Fruit fly (Drosophila melanogaster) whole organism, prepupa: ENCODE measurements around the gene CG3638.

Source experiments
- Blimp-1 ChIP-seq: fragments of 200-800 bp; sonication (Bioruptor generic); optimal IDR thresholded peaks from 3 replicates; lab custom pipeline; 2017; ENCODE audit warnings: missing biosample characterization, missing genetic modification characterization, mild to moderate bottlenecking, moderate library complexity, missing genetic modification reagents
- CG11294 ChIP-seq: fragments of 200-800 bp; sonication (Bioruptor generic); IDR thresholded peaks from 2 replicates; pipeline ENCODE4 v1.3.6; 2022; ENCODE audit warnings: missing biosample characterization, missing genetic modification characterization
- CG11762 ChIP-seq: fragments of 200-800 bp; sonication (Bioruptor generic); optimal IDR thresholded peaks from 3 replicates; lab custom pipeline; 2016; ENCODE audit warnings: missing biosample characterization, missing genetic modification characterization; ENCODE audit not compliant: insufficient read depth
- CG11902 ChIP-seq: fragments of 200-800 bp; sonication (Bioruptor generic); optimal IDR thresholded peaks from 3 replicates; lab custom pipeline; 2016; ENCODE audit warnings: missing biosample characterization, missing genetic modification characterization
- CG15336 ChIP-seq: fragments of 200-800 bp; sonication (Bioruptor generic); IDR thresholded peaks from 2 replicates; pipeline ENCODE4 v1.3.6; 2022; ENCODE audit warnings: missing biosample characterization, missing genetic modification characterization
- CG1621 ChIP-seq: fragments of 200-800 bp; sonication (Bioruptor generic); optimal IDR thresholded peaks from 3 replicates; lab custom pipeline; 2018; ENCODE audit warnings: missing biosample characterization, mild to moderate bottlenecking, missing genetic modification characterization
- CG16779 ChIP-seq: fragments of 200-800 bp; sonication (Bioruptor generic); optimal IDR thresholded peaks from 3 replicates; lab custom pipeline; 2017; ENCODE audit warnings: missing biosample characterization, mild to moderate bottlenecking, missing genetic modification characterization
- CG31627 ChIP-seq: fragments of 200-800 bp; sonication (Bioruptor generic); optimal IDR thresholded peaks from 3 replicates; lab custom pipeline; 2016; ENCODE audit warnings: missing biosample characterization, missing genetic modification characterization
- CG34406 ChIP-seq: fragments of 200-800 bp; sonication (Bioruptor generic); optimal IDR thresholded peaks from 3 replicates; lab custom pipeline; 2016; ENCODE audit warnings: missing biosample characterization, missing genetic modification characterization
- CG3919 ChIP-seq: fragments of 200-800 bp; sonication (Bioruptor generic); optimal IDR thresholded peaks from 3 replicates; lab custom pipeline; 2016; ENCODE audit warnings: missing biosample characterization, missing genetic modification characterization
- CG6792 ChIP-seq: fragments of 200-800 bp; sonication (Bioruptor generic); optimal IDR thresholded peaks from 3 replicates; lab custom pipeline; 2016; ENCODE audit warnings: missing biosample characterization, missing genetic modification characterization
- CG6808 ChIP-seq: fragments of 200-800 bp; sonication (Bioruptor generic); optimal IDR thresholded peaks from 3 replicates; lab custom pipeline; 2017; ENCODE audit warnings: missing biosample characterization, missing genetic modification characterization, mild to moderate bottlenecking, moderate library complexity, missing genetic modification reagents
- CG6854 ChIP-seq: fragments of 200-800 bp; sonication (Bioruptor generic); optimal IDR thresholded peaks from 2 replicates; lab custom pipeline; 2017; ENCODE audit warnings: missing biosample characterization, mild to moderate bottlenecking, missing genetic modification characterization
- CG8119 ChIP-seq: fragments of 200-800 bp; sonication (Bioruptor generic); IDR thresholded peaks from 3 replicates; pipeline ENCODE4 v1.3.6; 2022; ENCODE audit warnings: missing biosample characterization, missing genetic modification characterization
- Eip78C ChIP-seq: fragments of 200-800 bp; sonication (Bioruptor generic); peaks from one replicate; lab custom pipeline; 2016; ENCODE audit warnings: missing biosample characterization, missing genetic modification characterization
- Eip93F ChIP-seq: fragments of 200-800 bp; sonication (Bioruptor generic); optimal IDR thresholded peaks from 2 replicates; lab custom pipeline; 2016; ENCODE audit warnings: missing biosample characterization, mild to moderate bottlenecking, missing genetic modification characterization
- Ets96B ChIP-seq: fragments of 200-800 bp; optimal IDR thresholded peaks from 2 replicates; lab custom pipeline; 2019; ENCODE audit warnings: missing biosample characterization, mild to moderate bottlenecking, missing genetic modification characterization, moderate library complexity
- Gug ChIP-seq: fragments of 200-800 bp; sonication (Bioruptor generic); IDR thresholded peaks from 2 replicates; pipeline ENCODE4 v1.3.6; 2022; ENCODE audit warnings: missing biosample characterization, missing genetic modification characterization
- Hr38 ChIP-seq: sonication (Bioruptor generic); optimal IDR thresholded peaks from 2 replicates; lab custom pipeline; 2016; ENCODE audit warnings: missing biosample characterization, missing genetic modification characterization
- Hr39 ChIP-seq: fragments of 200-800 bp; sonication (Bioruptor generic); optimal IDR thresholded peaks from 2 replicates; lab custom pipeline; 2016; ENCODE audit warnings: missing biosample characterization, missing genetic modification characterization
- Hr4 ChIP-seq: fragments of 200-800 bp; sonication (Bioruptor generic); optimal IDR thresholded peaks from 3 replicates; lab custom pipeline; 2016; ENCODE audit warnings: missing biosample characterization, missing genetic modification characterization
- Smox ChIP-seq: fragments of 200-800 bp; sonication (Bioruptor generic); optimal IDR thresholded peaks from 3 replicates; lab custom pipeline; 2016; ENCODE audit warnings: missing biosample characterization, missing genetic modification characterization
- Sox102F ChIP-seq: fragments of 200-800 bp; sonication (Bioruptor generic); optimal IDR thresholded peaks from 2 replicates; lab custom pipeline; 2016; ENCODE audit warnings: missing biosample characterization, mild to moderate bottlenecking, missing genetic modification characterization
- Sox15 ChIP-seq: fragments of 200-800 bp; sonication (Bioruptor generic); optimal IDR thresholded peaks from 3 replicates; lab custom pipeline; 2016; ENCODE audit warnings: missing biosample characterization, missing genetic modification characterization
- achi ChIP-seq: fragments of 200-800 bp; sonication (Bioruptor generic); optimal IDR thresholded peaks from 3 replicates; lab custom pipeline; 2016; ENCODE audit warnings: missing biosample characterization, missing genetic modification characterization
- acj6 ChIP-seq: fragments of 200-800 bp; sonication (Bioruptor generic); optimal IDR thresholded peaks from 3 replicates; lab custom pipeline; 2016; ENCODE audit warnings: missing biosample characterization, missing genetic modification characterization
- cyc ChIP-seq: fragments of 200-800 bp; sonication (Bioruptor generic); optimal IDR thresholded peaks from 3 replicates; lab custom pipeline; 2016; ENCODE audit warnings: missing biosample characterization, missing genetic modification characterization
- dsx ChIP-seq: fragments of 200-800 bp; optimal IDR thresholded peaks from 3 replicates; lab custom pipeline; 2019; ENCODE audit warnings: missing biosample characterization, mild to moderate bottlenecking, missing genetic modification characterization, moderate library complexity; ENCODE audit not compliant: poor library complexity, severe bottlenecking
- eg ChIP-seq: fragments of 200-800 bp; sonication (Bioruptor generic); IDR thresholded peaks from 3 replicates; pipeline ENCODE4 v1.3.6; 2022; ENCODE audit warnings: missing biosample characterization, missing genetic modification characterization
- esn ChIP-seq: fragments of 200-800 bp; sonication (Bioruptor generic); optimal IDR thresholded peaks from 2 replicates; lab custom pipeline; 2016; ENCODE audit warnings: missing biosample characterization, mild to moderate bottlenecking, missing genetic modification characterization, moderate library complexity
- fd59A ChIP-seq: fragments of 200-800 bp; sonication (Bioruptor generic); optimal IDR thresholded peaks from 2 replicates; lab custom pipeline; 2017; ENCODE audit warnings: missing biosample characterization, mild to moderate bottlenecking, missing genetic modification characterization, missing genetic modification reagents
- fkh ChIP-seq: fragments of 200-800 bp; sonication (Bioruptor generic); optimal IDR thresholded peaks from 3 replicates; lab custom pipeline; 2017; ENCODE audit warnings: missing biosample characterization, mild to moderate bottlenecking, missing genetic modification characterization, moderate library complexity
- net ChIP-seq: fragments of 200-800 bp; sonication (Bioruptor generic); optimal IDR thresholded peaks from 3 replicates; lab custom pipeline; 2016; ENCODE audit warnings: missing biosample characterization, missing genetic modification characterization
- salr ChIP-seq, 2 experiments: fragments of 200-800 bp; sonication (Bioruptor generic); optimal IDR thresholded peaks; 3 replicates each; lab custom pipeline; 2016 to 2018; ENCODE audit warnings: missing biosample characterization in 2 of 2, missing genetic modification characterization in 2 of 2, mild to moderate bottlenecking in 1 of 2
- spab ChIP-seq: fragments of 200-800 bp; sonication (Bioruptor generic); optimal IDR thresholded peaks from 2 replicates; lab custom pipeline; 2017; ENCODE audit warnings: missing biosample characterization, mild to moderate bottlenecking, missing genetic modification characterization, missing genetic modification reagents
- ss ChIP-seq, 2 experiments: fragments of 200-800 bp; sonication (Bioruptor generic); optimal IDR thresholded peaks; 2 replicates in 1 of 2; 3 replicates in 1 of 2; lab custom pipeline; 2017 to 2018; ENCODE audit warnings: mild to moderate bottlenecking in 2 of 2, missing biosample characterization in 2 of 2, missing genetic modification characterization in 2 of 2, moderate library complexity in 1 of 2
- svp ChIP-seq: fragments of 200-800 bp; sonication (Bioruptor generic); peaks from one replicate; lab custom pipeline; 2016; ENCODE audit warnings: missing biosample characterization, missing genetic modification characterization
- topi ChIP-seq: fragments of 200-800 bp; sonication (Bioruptor generic); optimal IDR thresholded peaks from 3 replicates; lab custom pipeline; 2016; ENCODE audit warnings: missing biosample characterization, missing genetic modification characterization
- vri ChIP-seq: fragments of 200-800 bp; sonication (Bioruptor generic); optimal IDR thresholded peaks from 3 replicates; lab custom pipeline; 2016; ENCODE audit warnings: missing biosample characterization, mild to moderate bottlenecking, missing genetic modification characterization

CG3638 gene

dm6 chrX:1179865-1180264, 56.6 kb downstream of the CG3638 start, which contains the start of gene CG11379:
CG11379 (plus strand) TSS chrX:1180165.
- TF ChIP-seq net (no peak), svp (GFP tag; lab: Kevin White, UChicago) (peak; percentile 18), spab (GFP tag; lab: Kevin White, UChicago) (no peak), ss (GFP tag; optimal IDR thresholded peaks at IDR 0.05; lab: Kevin White, UChicago) (no peak)

DNA sequence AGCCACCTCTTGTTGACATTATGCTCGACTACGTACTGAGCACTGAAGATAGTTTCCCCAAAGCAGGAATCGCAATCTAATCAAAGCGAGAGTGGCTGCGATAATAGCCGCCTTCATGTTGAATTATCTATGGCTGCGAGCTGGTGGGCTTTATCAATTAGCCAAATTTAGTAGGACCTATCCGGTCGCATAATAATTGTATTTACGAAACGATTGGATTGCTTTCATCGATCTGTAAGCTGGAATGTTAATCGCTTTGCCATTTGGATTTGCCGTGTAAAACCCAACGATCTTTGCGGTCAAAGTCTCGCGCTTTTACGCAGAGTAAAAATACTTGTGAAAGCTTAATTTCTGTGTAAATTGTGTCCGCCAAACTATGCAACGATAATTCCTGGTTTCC, 60.5 kb downstream of the CG3638 start, which contains the start of gene CG11384:
Gene CG11384, minus strand, starts transcription at position 43 of the 400 bp plus-strand sequence.
- TF ChIP-seq Sox15 (GFP tag; lab: Kevin White, UChicago): no peak
- TF ChIP-seq svp (GFP tag; lab: Kevin White, UChicago): peak; percentile 4
- TF ChIP-seq, all 60 proteins: peak for 1

DNA sequence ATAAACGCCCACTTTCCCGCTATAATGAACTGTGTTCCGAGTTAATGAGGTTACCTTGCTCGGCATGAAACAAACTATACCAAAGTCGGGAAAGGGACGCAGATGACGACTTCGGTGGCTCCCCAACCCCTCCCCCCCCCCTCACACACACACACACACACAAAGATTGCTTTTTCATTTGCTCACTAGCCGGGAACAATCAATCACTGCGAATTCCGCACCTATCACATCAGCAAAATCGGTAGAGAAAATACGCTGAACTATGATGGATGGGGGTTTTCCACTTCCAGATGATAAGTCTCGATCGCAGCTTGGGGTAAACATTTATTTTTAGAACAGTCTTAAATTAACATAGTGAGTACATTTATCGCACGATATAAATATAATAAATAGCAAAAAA, 62.9 kb downstream of the CG3638 start:
- TF ChIP-seq CG8119: no peak
- TF ChIP-seq topi (GFP tag; lab: Kevin White, UChicago): no peak

dm6 chrX:1172756-1173422, 63.6 kb downstream of the CG3638 start:
- TF ChIP-seq svp (GFP tag; lab: Kevin White, UChicago): peak; percentile 44
- peak; percentile 19 for TF ChIP-seq fkh (GFP tag; lab: Kevin White, UChicago)
- TF ChIP-seq CG34406 (GFP tag; lab: Kevin White, UChicago): no peak
- no peak for TF ChIP-seq fd59A
- no peak for TF ChIP-seq Smox
- TF ChIP-seq dsx (GFP tag; lab: Kevin White, UChicago): no peak
- peak; percentile 36 for TF ChIP-seq Eip78C (GFP tag; lab: Kevin White, UChicago)
- no peak for TF ChIP-seq ss (GFP tag; optimal IDR thresholded peaks at IDR 0.05; lab: Kevin White, UChicago)
- TF ChIP-seq acj6 (GFP tag; lab: Kevin White, UChicago): no peak
- TF ChIP-seq esn (GFP tag; lab: Kevin White, UChicago): no peak
- no peak for TF ChIP-seq CG8119
- TF ChIP-seq cyc (GFP tag; lab: Kevin White, UChicago): no peak
- no peak for TF ChIP-seq Gug (GFP tag; lab: Robert Waterston, UW)
- peak; percentile 58 for TF ChIP-seq vri (GFP tag; lab: Kevin White, UChicago)
- no peak for TF ChIP-seq Hr39 (GFP tag; lab: Kevin White, UChicago)
- TF ChIP-seq CG6792 (GFP tag; lab: Kevin White, UChicago): no peak
- no peak for TF ChIP-seq Sox15 (GFP tag; lab: Kevin White, UChicago)
- no peak for TF ChIP-seq Blimp-1 (GFP tag; lab: Kevin White, UChicago)
- TF ChIP-seq CG1621 (tag; lab: Kevin White, UChicago): no peak
- TF ChIP-seq, all 60 proteins: peak for 4

DNA sequence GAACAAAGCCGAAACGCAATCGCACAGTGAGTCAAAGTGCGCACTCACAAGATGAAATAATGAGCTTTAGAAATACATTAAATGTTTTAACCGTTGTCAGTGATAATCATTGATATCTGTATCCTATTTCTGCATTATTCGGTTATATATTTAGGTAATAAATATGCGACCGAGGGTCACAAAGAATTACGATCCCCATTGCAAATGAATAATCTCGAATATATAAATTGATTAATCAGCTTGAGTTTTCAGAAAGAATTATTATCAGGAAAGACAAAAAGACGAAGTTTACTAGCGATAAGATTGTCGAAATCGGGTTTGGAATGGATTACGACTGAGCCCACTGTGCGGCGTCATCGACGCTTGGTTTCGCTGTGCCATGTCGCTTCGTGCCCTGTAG, 65.5 kb downstream of the CG3638 start:
- TF ChIP-seq topi (GFP tag; lab: Kevin White, UChicago) (peak; percentile 74), Hr38 (GFP tag; lab: Kevin White, UChicago) (no peak), CG16779 (tag; lab: Kevin White, UChicago) (peak; percentile 26), Hr4 (peak; percentile 26), CG11902 (GFP tag; lab: Kevin White, UChicago) (peak; percentile 30), CG3919 (peak; percentile 44), CG11294 (GFP tag; lab: Robert Waterston, UW) (no peak), CG6854 (peak; percentile 30), Sox102F (GFP tag; lab: Kevin White, UChicago) (peak; percentile 60), Ets96B (peak; percentile 46), spab (GFP tag; lab: Kevin White, UChicago) (peak; percentile 50), CG31627 (GFP tag; lab: Kevin White, UChicago) (peak; percentile 48), fkh (GFP tag; lab: Kevin White, UChicago) (no peak), eg (GFP tag; lab: Robert Waterston, UW) (no peak), CG6808 (GFP tag; lab: Kevin White, UChicago) (peak; percentile 69), fd59A (no peak), salr (GFP tag; optimal IDR thresholded peaks at IDR 0.05; lab: Kevin White, UChicago) (peak in 1 of 2 experiments; percentile 19), CG34406 (GFP tag; lab: Kevin White, UChicago) (peak; percentile 53), achi (GFP tag; lab: Kevin White, UChicago) (peak; percentile 37), net (peak; percentile 35), Gug (GFP tag; lab: Robert Waterston, UW) (no peak), dsx (GFP tag; lab: Kevin White, UChicago) (peak; percentile 30), Sox15 (GFP tag; lab: Kevin White, UChicago) (peak; percentile 18), cyc (GFP tag; lab: Kevin White, UChicago) (peak; percentile 49), Eip93F (peak; percentile 37), CG8119 (0 out of 3 replicates have a peak, but pooled peaks have one; percentile 27), vri (GFP tag; lab: Kevin White, UChicago) (peak; percentile 78), CG15336 (GFP tag; lab: Robert Waterston, UW) (no peak), Hr39 (GFP tag; lab: Kevin White, UChicago) (peak; percentile 50), CG11762 (GFP tag; lab: Kevin White, UChicago) (peak; percentile 30)
